Fruit fly (Drosophila melanogaster): ENCODE data around the gene spir.

The spir gene

dm6 chr2L:20267181-20267580 lies 43.8 kb upstream of the spir start (continued):
- TF ChIP-seq gsb-n (tag; optimal IDR thresholded peaks at IDR 0.05) (peak; percentile 84), row (GFP tag; IDR thresholded peaks at IDR 0.05) (peak; percentile 78), cas (GFP tag; IDR thresholded peaks at IDR 0.05) (no peak), crc (GFP tag; optimal IDR thresholded peaks at IDR 0.05) (no peak), hkb (optimal IDR thresholded peaks at IDR 0.05) (no peak), hkb (GFP tag; IDR thresholded peaks at IDR 0.05) (peak; percentile 74), Hr78 (GFP tag; optimal IDR thresholded peaks at IDR 0.05) (no peak), slou (GFP tag; optimal IDR thresholded peaks at IDR 0.05) (peak; percentile 64), jing (GFP tag; optimal IDR thresholded peaks at IDR 0.05) (peak; percentile 75), B-H1 (GFP tag; IDR thresholded peaks at IDR 0.05) (peak; percentile 53), CrebB (tag; optimal IDR thresholded peaks at IDR 0.05) (no peak), pum (GFP tag; optimal IDR thresholded peaks at IDR 0.05) (peak; percentile 28), cwo (GFP tag; optimal IDR thresholded peaks at IDR 0.05) (peak; percentile 6), CG18476 (GFP tag; optimal IDR thresholded peaks at IDR 0.05) (peak; percentile 52), CG31388 (GFP tag; optimal IDR thresholded peaks at IDR 0.05) (peak; percentile 3), CG13775 (GFP tag; optimal IDR thresholded peaks at IDR 0.05) (peak; percentile 71), CG6765 (GFP tag; optimal IDR thresholded peaks at IDR 0.05) (no peak), ham (GFP tag; IDR thresholded peaks at IDR 0.05) (0 out of 2 replicates have a peak, but pooled peaks have one; percentile 14), D19B (GFP tag; optimal IDR thresholded peaks at IDR 0.05) (no peak), Gug (GFP tag; IDR thresholded peaks at IDR 0.05) (peak; percentile 44; the same call in 3 of the 4 replicates), CG3995 (GFP tag; optimal IDR thresholded peaks at IDR 0.05) (no peak), CG18599 (GFP tag; optimal IDR thresholded peaks at IDR 0.05) (peak; percentile 38), lmd (GFP tag; IDR thresholded peaks at IDR 0.05) (peak; percentile 61), Camta (GFP tag; optimal IDR thresholded peaks at IDR 0.05) (peak; percentile 46), inv (GFP tag; IDR thresholded peaks at IDR 0.05; ENCODE audit: partially characterized antibody) (no peak), zfh2 (GFP tag; optimal IDR thresholded peaks at IDR 0.05) (no peak), CG16815 (GFP tag; optimal IDR thresholded peaks at IDR 0.05) (peak; percentile 77), Usf (GFP tag; optimal IDR thresholded peaks at IDR 0.05) (peak; percentile 61), sug (tag; optimal IDR thresholded peaks at IDR 0.05) (no peak), trem (tag; optimal IDR thresholded peaks at IDR 0.05) (peak; percentile 42), CG3726 (GFP tag; IDR thresholded peaks at IDR 0.05) (peak; percentile 62; the same call in 1 of the 3 replicates), Trl (optimal IDR thresholded peaks at IDR 0.05) (no peak), Trl (GFP tag; optimal IDR thresholded peaks at IDR 0.05) (peak; percentile 5), CG12104 (GFP tag; optimal IDR thresholded peaks at IDR 0.05) (peak; percentile 43), fd96Cb (tag; optimal IDR thresholded peaks at IDR 0.05) (peak; percentile 73), CG34224 (GFP tag; IDR thresholded peaks at IDR 0.05; ENCODE audit: partially characterized antibody) (no peak), Opbp (GFP tag; IDR thresholded peaks at IDR 0.05; ENCODE audit: partially characterized antibody) (no peak), Lim3 (GFP tag; IDR thresholded peaks at IDR 0.05) (peak; percentile 55; the same call in 1 of the 2 replicates), Xbp1 (GFP tag; optimal IDR thresholded peaks at IDR 0.05) (peak; percentile 86), TFAM (GFP tag; optimal IDR thresholded peaks at IDR 0.05) (no peak), tin (GFP tag; optimal IDR thresholded peaks at IDR 0.05) (peak; percentile 56), CG9876 (GFP tag; optimal IDR thresholded peaks at IDR 0.05) (no peak), dan (GFP tag; IDR thresholded peaks at IDR 0.05) (peak; percentile 37; the same call in 1 of the 2 replicates), CG18764 (GFP tag; optimal IDR thresholded peaks at IDR 0.05) (peak; percentile 33), ci (GFP tag; IDR thresholded peaks at IDR 0.05) (peak; percentile 96), mirr (GFP tag; optimal IDR thresholded peaks at IDR 0.05) (no peak), Six4 (GFP tag; optimal IDR thresholded peaks at IDR 0.05) (no peak), scrt (GFP tag; optimal IDR thresholded peaks at IDR 0.05) (no peak), CG11456 (GFP tag; IDR thresholded peaks at IDR 0.05) (peak; percentile 71), CG11398 (GFP tag; optimal IDR thresholded peaks at IDR 0.05) (no peak), Awh (GFP tag; IDR thresholded peaks at IDR 0.05) (peak; percentile 60), ATbp (GFP tag; optimal IDR thresholded peaks at IDR 0.05) (peak; percentile 73)

Data from whole organism, embryonic.